Worm (Caenorhabditis elegans) whole organism, young adult: ENCODE measurements around the gene C24D10.4.

Source experiments
- F22D6.2 ChIP-seq: sonication (generic microtip); optimal IDR thresholded peaks from 2 replicates; lab custom pipeline; 2016; ENCODE audit warnings: mild to moderate bottlenecking, missing genetic modification characterization, missing compliant biosample characterization
- attf-6 ChIP-seq: fragments of 200-800 bp; sonication (Bioruptor generic); IDR thresholded peaks from 2 replicates; pipeline ENCODE4 v1.3.6; 2022; ENCODE audit warnings: missing genetic modification reagents, missing genetic modification characterization, missing compliant biosample characterization
- lin-35 ChIP-seq, 3 experiments: fragments of 150-350 bp in 2 of 3; sonication (generic microtip) in 1 of 3; optimal IDR thresholded peaks; 2 replicates each; lab custom pipeline; 2014 to 2018; ENCODE audit warnings: missing biosample characterization in 3 of 3, missing genetic modification characterization in 3 of 3, missing genetic modification reagents in 3 of 3
- nfya-2 ChIP-seq: fragments of 200-800 bp; sonication (Bioruptor generic); IDR thresholded peaks from 2 replicates; pipeline ENCODE4 v1.3.6; 2022; ENCODE audit warnings: missing genetic modification reagents, missing genetic modification characterization, missing compliant biosample characterization
- nhr-90 ChIP-seq: sonication (generic microtip); optimal IDR thresholded peaks from 2 replicates; lab custom pipeline; 2016; ENCODE audit warnings: missing genotype, mild to moderate bottlenecking, missing genetic modification characterization, missing compliant biosample characterization
- pha-4 ChIP-seq: fragments of 150-350 bp; sonication (generic microtip); optimal IDR thresholded peaks from 2 replicates; lab custom pipeline; 2014; ENCODE audit warnings: missing biosample characterization, missing genetic modification reagents, missing genetic modification characterization
- zfh-2 ChIP-seq: fragments of 200-800 bp; sonication (Bioruptor generic); conservative IDR thresholded peaks from 2 replicates; pipeline ENCODE4 v1.3.6; 2022; ENCODE audit warnings: missing genetic modification reagents, missing genetic modification characterization, missing compliant biosample characterization

DNA sequence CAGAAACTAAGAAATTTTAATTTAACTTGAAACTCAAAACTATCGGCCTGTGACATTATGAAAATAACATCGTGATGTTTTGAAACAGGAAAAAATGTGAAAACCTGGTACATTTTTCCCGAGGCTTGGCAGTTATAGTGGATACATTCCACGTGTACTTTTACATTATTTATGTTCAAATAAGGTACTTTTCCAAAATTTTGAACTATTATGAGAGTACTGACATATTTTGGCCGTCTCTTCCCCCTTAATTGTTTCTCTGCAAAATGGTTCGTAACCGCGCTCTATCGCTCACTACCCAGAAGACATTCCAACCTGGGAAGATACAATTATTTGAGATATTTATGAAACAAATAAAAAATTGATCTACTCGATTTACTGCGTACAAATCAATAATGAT lies 10.5 kb upstream of the C24D10.4 start, which contains the start of gene C24D10.5:
- no peak for TF ChIP-seq pha-4
- TF ChIP-seq zfh-2 (GFP tag; lab: Robert Waterston, UW), result no peak
- TF ChIP-seq nfya-2 (GFP tag; lab: Robert Waterston, UW), result no peak
- TF ChIP-seq lin-35 (GFP tag; optimal IDR thresholded peaks at IDR 0.05; lab: Kevin White, UChicago), result no peak
- TF ChIP-seq nhr-90 (tag; lab: Kevin White, UChicago), result no peak
- no peak for TF ChIP-seq attf-6
- no peak for TF ChIP-seq F22D6.2
